Worm (Caenorhabditis elegans): Measurements from ENCODE around the gene E02C12.9.

ce11 chrV:9386143-9386542, 10.9 kb upstream of the E02C12.9 start, which contains the start of gene hum-2:
- TF ChIP-seq unc-39 (tag; optimal IDR thresholded peaks at IDR 0.05) = no peak
- no peak for TF ChIP-seq nhr-10 (tag; optimal IDR thresholded peaks at IDR 0.05)

Data from whole organism, L2 larva.